Fruit fly (Drosophila melanogaster) whole organism, embryonic: Measurements from ENCODE around the gene Sox100B.

Source experiments
- Adf1 ChIP-seq: fragments of 200-800 bp; sonication (Bioruptor generic); IDR thresholded peaks from 2 replicates; pipeline ENCODE4 v1.3.6; 2022; ENCODE audit warnings: missing biosample characterization, missing genetic modification characterization
- C15 ChIP-seq: fragments of 200-800 bp; sonication (Bioruptor generic); IDR thresholded peaks from 3 replicates; pipeline ENCODE4 v1.3.6; 2022; ENCODE audit warnings: missing biosample characterization, missing genetic modification characterization
- CG10147 ChIP-seq: fragments of 200-800 bp; sonication (Bioruptor generic); optimal IDR thresholded peaks from 2 replicates; lab custom pipeline; 2019; ENCODE audit warnings: missing biosample characterization, mild to moderate bottlenecking, missing genetic modification characterization, moderate library complexity
- CG10543 ChIP-seq: fragments of 200-800 bp; sonication (Bioruptor generic); optimal IDR thresholded peaks from 3 replicates; lab custom pipeline; 2017; ENCODE audit warnings: missing biosample characterization, mild to moderate bottlenecking, missing genetic modification characterization, moderate library complexity
- CG12219 ChIP-seq: fragments of 200-800 bp; sonication (Bioruptor generic); optimal IDR thresholded peaks from 3 replicates; lab custom pipeline; 2018; ENCODE audit warnings: missing biosample characterization, mild to moderate bottlenecking, missing genetic modification characterization
- CG13296 ChIP-seq: fragments of 200-800 bp; sonication (Bioruptor generic); optimal IDR thresholded peaks from 3 replicates; lab custom pipeline; 2018; ENCODE audit warnings: missing biosample characterization, mild to moderate bottlenecking, missing genetic modification characterization
- CG13894 ChIP-seq: fragments of 200-800 bp; sonication (Bioruptor generic); optimal IDR thresholded peaks from 3 replicates; lab custom pipeline; 2018; ENCODE audit warnings: missing biosample characterization, mild to moderate bottlenecking, missing genetic modification characterization, moderate library complexity
- CG14860 ChIP-seq: fragments of 200-800 bp; sonication (Bioruptor generic); IDR thresholded peaks from 3 replicates; pipeline ENCODE4 v1.3.6; 2022; ENCODE audit warnings: missing biosample characterization, missing genetic modification characterization; ENCODE audit not compliant: partially characterized antibody
- CG18011 ChIP-seq: fragments of 200-800 bp; sonication (Bioruptor generic); optimal IDR thresholded peaks from 2 replicates; lab custom pipeline; 2017; ENCODE audit warnings: missing biosample characterization, missing genetic modification characterization, mild to moderate bottlenecking, moderate library complexity, missing genotype
- CG31441 ChIP-seq: fragments of 200-800 bp; sonication (Bioruptor generic); IDR thresholded peaks from 2 replicates; pipeline ENCODE4 v1.3.6; 2022; ENCODE audit warnings: missing biosample characterization, missing genetic modification characterization
- CG32532 ChIP-seq: fragments of 200-800 bp; sonication (Bioruptor generic); IDR thresholded peaks from 2 replicates; pipeline ENCODE4 v1.3.6; 2022; ENCODE audit warnings: missing biosample characterization, missing genetic modification characterization
- CG33557 ChIP-seq: fragments of 200-800 bp; sonication (Bioruptor generic); optimal IDR thresholded peaks from 2 replicates; lab custom pipeline; 2019; ENCODE audit warnings: missing biosample characterization, mild to moderate bottlenecking, missing genetic modification characterization, moderate library complexity
- CG34376 ChIP-seq: fragments of 200-800 bp; sonication (Bioruptor generic); optimal IDR thresholded peaks from 2 replicates; lab custom pipeline; 2018; ENCODE audit warnings: missing biosample characterization, mild to moderate bottlenecking, missing genetic modification characterization
- CG34422 ChIP-seq: fragments of 200-800 bp; sonication (Bioruptor generic); IDR thresholded peaks from 3 replicates; pipeline ENCODE4 v1.3.6; 2022; ENCODE audit warnings: missing biosample characterization, missing genetic modification characterization
- CG6175 ChIP-seq: fragments of 200-800 bp; sonication (Bioruptor generic); IDR thresholded peaks from 3 replicates; pipeline ENCODE4 v1.3.6; 2022; ENCODE audit warnings: missing biosample characterization, missing genetic modification characterization
- CG7372 ChIP-seq: fragments of 200-800 bp; sonication (Bioruptor generic); IDR thresholded peaks from 2 replicates; pipeline ENCODE4 v1.3.6; 2022; ENCODE audit warnings: missing biosample characterization, missing genetic modification characterization
- CG7745 ChIP-seq: fragments of 200-800 bp; sonication (Bioruptor generic); optimal IDR thresholded peaks from 2 replicates; lab custom pipeline; 2018; ENCODE audit warnings: missing biosample characterization, mild to moderate bottlenecking, missing genetic modification characterization, moderate library complexity
- CG9437 ChIP-seq: fragments of 200-800 bp; sonication (Bioruptor generic); optimal IDR thresholded peaks from 2 replicates; lab custom pipeline; 2018; ENCODE audit warnings: missing biosample characterization, mild to moderate bottlenecking, missing genetic modification characterization
- D19A ChIP-seq: fragments of 200-800 bp; optimal IDR thresholded peaks from 3 replicates; lab custom pipeline; 2019; ENCODE audit warnings: missing biosample characterization, mild to moderate bottlenecking, missing genetic modification characterization, moderate library complexity
- Deaf1 ChIP-seq: fragments of 200-800 bp; optimal IDR thresholded peaks from 3 replicates; lab custom pipeline; 2019; ENCODE audit warnings: missing biosample characterization, mild to moderate bottlenecking, missing genetic modification characterization, moderate library complexity
- Dip3 ChIP-seq: fragments of 200-800 bp; sonication (Bioruptor generic); optimal IDR thresholded peaks from 3 replicates; lab custom pipeline; 2016; ENCODE audit warnings: missing biosample characterization, missing genetic modification characterization
- Eip74EF ChIP-seq, 2 experiments: fragments of 200-800 bp in 1 of 2; fragments of >200 bp in 1 of 2; sonication (Bioruptor generic) in 1 of 2; optimal IDR thresholded peaks; 2 replicates each; lab custom pipeline; 2017 to 2019; ENCODE audit warnings: missing biosample characterization in 2 of 2, missing genetic modification characterization in 2 of 2, mild to moderate bottlenecking in 1 of 2, moderate library complexity in 1 of 2
- Ets65A ChIP-seq: fragments of 200-800 bp; sonication (Bioruptor generic); peaks from one replicate; lab custom pipeline; 2016; ENCODE audit warnings: missing biosample characterization, missing genetic modification characterization
- GATAe ChIP-seq: fragments of 200-800 bp; sonication (Bioruptor generic); conservative IDR thresholded peaks from 2 replicates; pipeline ENCODE4 v1.3.6; 2022; ENCODE audit warnings: missing biosample characterization, missing genetic modification characterization
- HmgZ ChIP-seq: fragments of 200-800 bp; sonication (Bioruptor generic); optimal IDR thresholded peaks from 2 replicates; lab custom pipeline; 2018; ENCODE audit warnings: missing biosample characterization, mild to moderate bottlenecking, missing genetic modification characterization
- Hsf ChIP-seq: fragments of 200-800 bp; sonication (Bioruptor generic); optimal IDR thresholded peaks from 3 replicates; lab custom pipeline; 2016; ENCODE audit warnings: missing biosample characterization, missing genetic modification characterization
- Jarid2 ChIP-seq: fragments of 200-800 bp; sonication (Bioruptor generic); optimal IDR thresholded peaks from 3 replicates; lab custom pipeline; 2017; ENCODE audit warnings: mild to moderate bottlenecking, missing biosample characterization, missing genetic modification reagents, missing genetic modification characterization
- Meics ChIP-seq: fragments of 200-800 bp; sonication (Bioruptor generic); optimal IDR thresholded peaks from 2 replicates; lab custom pipeline; 2017; ENCODE audit warnings: missing biosample characterization, mild to moderate bottlenecking, missing genetic modification characterization
- Nf-YA ChIP-seq: fragments of 200-800 bp; sonication (Bioruptor generic); IDR thresholded peaks from 2 replicates; pipeline ENCODE4 v1.3.6; 2022; ENCODE audit warnings: missing biosample characterization, missing genetic modification characterization
- Trl ChIP-seq, 3 experiments: fragments of >200 bp in 2 of 3; fragments of 200-800 bp in 1 of 3; sonication (Bioruptor generic) in 1 of 3; optimal IDR thresholded peaks; 2 replicates in 1 of 3; 3 replicates in 2 of 3; lab custom pipeline; 2016 to 2017; ENCODE audit warnings: missing biosample characterization in 1 of 3, missing genetic modification characterization in 1 of 3
- ap ChIP-seq: fragments of 200-800 bp; sonication (Bioruptor generic); IDR thresholded peaks from 2 replicates; pipeline ENCODE4 v1.3.6; 2022; ENCODE audit warnings: missing biosample characterization, missing genetic modification characterization
- az2 ChIP-seq: fragments of 200-800 bp; sonication (Bioruptor generic); optimal IDR thresholded peaks from 3 replicates; lab custom pipeline; 2016; ENCODE audit warnings: missing biosample characterization, missing genetic modification characterization
- bsh ChIP-seq, 2 experiments: fragments of 200-800 bp; sonication (Bioruptor generic); optimal IDR thresholded peaks; 2 replicates each; lab custom pipeline; 2017 to 2018; ENCODE audit warnings: mild to moderate bottlenecking in 2 of 2, missing biosample characterization in 2 of 2, missing genetic modification characterization in 2 of 2, moderate library complexity in 1 of 2
- cwo ChIP-seq: fragments of 200-800 bp; sonication (Bioruptor generic); optimal IDR thresholded peaks from 3 replicates; lab custom pipeline; 2017; ENCODE audit warnings: missing biosample characterization, missing genetic modification characterization, mild to moderate bottlenecking, moderate library complexity, missing genetic modification reagents
- en ChIP-seq: fragments of 200-800 bp; sonication (Bioruptor generic); optimal IDR thresholded peaks from 2 replicates; lab custom pipeline; 2016; ENCODE audit warnings: missing biosample characterization, missing genetic modification characterization
- exex ChIP-seq: fragments of 200-800 bp; sonication (Bioruptor generic); optimal IDR thresholded peaks from 4 replicates; lab custom pipeline; 2018; ENCODE audit warnings: missing biosample characterization, mild to moderate bottlenecking, missing genetic modification characterization, moderate library complexity
- grn ChIP-seq: fragments of 200-800 bp; sonication (Bioruptor generic); optimal IDR thresholded peaks from 3 replicates; lab custom pipeline; 2017; ENCODE audit warnings: missing biosample characterization, missing genetic modification characterization
- gt ChIP-seq: fragments of 200-800 bp; sonication (Bioruptor generic); IDR thresholded peaks from 2 replicates; pipeline ENCODE4 v1.3.6; 2022; ENCODE audit warnings: missing biosample characterization, missing genetic modification characterization
- kay ChIP-seq: fragments of 200-800 bp; sonication (Bioruptor generic); optimal IDR thresholded peaks from 2 replicates; lab custom pipeline; 2016; ENCODE audit warnings: missing biosample characterization, missing genetic modification characterization
- lab ChIP-seq: fragments of 200-800 bp; sonication (Bioruptor generic); optimal IDR thresholded peaks from 3 replicates; lab custom pipeline; 2017; ENCODE audit warnings: missing biosample characterization, missing genetic modification characterization, mild to moderate bottlenecking, moderate library complexity, missing genetic modification reagents
- lola ChIP-seq, 3 experiments: fragments of >200 bp in 2 of 3; fragments of 200-800 bp in 1 of 3; sonication (Bioruptor generic) in 1 of 3; optimal IDR thresholded peaks; 2 replicates each; lab custom pipeline; 2017 to 2019; ENCODE audit warnings: missing biosample characterization in 3 of 3, missing genetic modification characterization in 3 of 3, mild to moderate bottlenecking in 1 of 3, moderate library complexity in 1 of 3
- luna ChIP-seq: fragments of 200-800 bp; sonication (Bioruptor generic); optimal IDR thresholded peaks from 2 replicates; lab custom pipeline; 2016; ENCODE audit warnings: missing biosample characterization, missing genetic modification characterization
- mirr ChIP-seq: fragments of 200-800 bp; sonication (Bioruptor generic); optimal IDR thresholded peaks from 3 replicates; lab custom pipeline; 2018; ENCODE audit warnings: missing biosample characterization, mild to moderate bottlenecking, missing genetic modification characterization
- oc ChIP-seq: fragments of 200-800 bp; sonication (Bioruptor generic); optimal IDR thresholded peaks from 2 replicates; lab custom pipeline; 2018; ENCODE audit warnings: missing biosample characterization, mild to moderate bottlenecking, missing genetic modification characterization, moderate library complexity
- sd ChIP-seq: fragments of 200-800 bp; sonication (Bioruptor generic); optimal IDR thresholded peaks from 3 replicates; lab custom pipeline; 2018; ENCODE audit warnings: missing biosample characterization, mild to moderate bottlenecking, missing genetic modification characterization, moderate library complexity
- sug ChIP-seq: fragments of 200-800 bp; optimal IDR thresholded peaks from 2 replicates; lab custom pipeline; 2019; ENCODE audit warnings: missing biosample characterization, mild to moderate bottlenecking, missing genetic modification characterization, moderate library complexity
- tll ChIP-seq, 2 experiments: fragments of 200-800 bp in 1 of 2; fragments of >200 bp in 1 of 2; sonication (Bioruptor generic) in 1 of 2; optimal IDR thresholded peaks; 2 replicates each; lab custom pipeline; 2017 to 2019; ENCODE audit warnings: missing biosample characterization in 2 of 2, missing genetic modification characterization in 2 of 2, mild to moderate bottlenecking in 1 of 2, moderate library complexity in 1 of 2
- ttk ChIP-seq: fragments of 200-800 bp; sonication (Bioruptor generic); IDR thresholded peaks from 2 replicates; pipeline ENCODE4 v2.1.2; 2022; ENCODE audit warnings: missing biosample characterization, missing genetic modification characterization
- vnd ChIP-seq: fragments of 200-800 bp; sonication (Bioruptor generic); IDR thresholded peaks from 3 replicates; pipeline ENCODE4 v1.3.6; 2022; ENCODE audit warnings: missing biosample characterization, missing genetic modification characterization; ENCODE audit not compliant: partially characterized antibody

Sox100B gene

dm6 chr3R:31109126-31109525 is 44.1 kb downstream of the Sox100B start, which contains the start of gene Mayo:
Mayo (minus strand) TSS chr3R:31109191.
- TF ChIP-seq GATAe (GFP tag; lab: Robert Waterston, UW) (peak; percentile 67), az2 (GFP tag; lab: Kevin White, UChicago) (no peak), exex (tag; lab: Kevin White, UChicago) (peak; percentile 78), sug (tag; lab: Kevin White, UChicago) (peak; percentile 97), CG18011 (GFP tag; lab: Kevin White, UChicago) (no peak), mirr (peak; percentile 74), CG31441 (no peak), CG32532 (0 out of 2 replicates have a peak, but pooled peaks have one; percentile 10), Adf1 (peak; percentile 8; the same call in 1 of the 2 replicates), CG13296 (GFP tag; lab: Kevin White, UChicago) (peak; percentile 1), CG6175 (GFP tag; lab: Robert Waterston, UW) (0 out of 3 replicates have a peak, but pooled peaks have one; percentile 24), sd (tag; lab: Kevin White, UChicago) (peak; percentile 61), Ets65A (peak; percentile 36), lola (GFP tag; optimal IDR thresholded peaks at IDR 0.05; lab: Kevin White, UChicago) (no peak), Jarid2 (GFP tag; lab: Kevin White, UChicago) (peak; percentile 26), en (GFP tag; lab: Kevin White, UChicago) (no peak), Dip3 (GFP tag; lab: Kevin White, UChicago) (no peak), CG12219 (GFP tag; lab: Kevin White, UChicago) (no peak), Nf-YA (no peak), lab (GFP tag; lab: Kevin White, UChicago) (peak; percentile 37), Hsf (no peak), CG10543 (GFP tag; lab: Kevin White, UChicago) (peak; percentile 33), grn (GFP tag; lab: Kevin White, UChicago) (peak; percentile 53), CG10147 (GFP tag; lab: Kevin White, UChicago) (no peak), cwo (GFP tag; lab: Kevin White, UChicago) (peak; percentile 14), HmgZ (peak; percentile 21), CG33557 (no peak), C15 (GFP tag; lab: Robert Waterston, UW) (no peak), CG34376 (GFP tag; lab: Kevin White, UChicago) (peak; percentile 42)

- TF ChIP-seq oc (tag; lab: Kevin White, UChicago) (no peak), CG9437 (GFP tag; lab: Kevin White, UChicago) (peak; percentile 50), kay (no peak), CG7372 (GFP tag; lab: Robert Waterston, UW) (no peak), CG13894 (tag; lab: Kevin White, UChicago) (peak; percentile 92), CG7745 (tag; lab: Kevin White, UChicago) (no peak), luna (no peak), D19A (no peak), ttk (GFP tag; lab: Robert Waterston, UW) (no peak), gt (GFP tag; lab: Robert Waterston, UW) (no peak), vnd (no peak), Meics (GFP tag; lab: Kevin White, UChicago) (no peak), CG34422 (GFP tag; lab: Robert Waterston, UW) (0 out of 3 replicates have a peak, but pooled peaks have one; percentile 14), Trl (optimal IDR thresholded peaks at IDR 0.05; lab: Kevin White, UChicago) (peak; percentile 12 to 49), Trl (GFP tag; optimal IDR thresholded peaks at IDR 0.05; lab: Kevin White, UChicago) (no peak), Eip74EF (GFP tag; optimal IDR thresholded peaks at IDR 0.05; lab: Kevin White, UChicago) (no peak), ap (GFP tag; lab: Robert Waterston, UW) (no peak), Deaf1 (tag; lab: Kevin White, UChicago) (peak; percentile 21), bsh (GFP tag; optimal IDR thresholded peaks at IDR 0.05; lab: Kevin White, UChicago) (no peak), CG14860 (GFP tag; lab: Robert Waterston, UW) (no peak), tll (GFP tag; optimal IDR thresholded peaks at IDR 0.05; lab: Kevin White, UChicago) (no peak)
Measured at dm6 chr3R:31119854-31120423, 54.9 kb downstream of the Sox100B start.
